Worm (Caenorhabditis elegans): ENCODE data around the gene K07H8.7.

K07H8.7 gene

ce11 chrIV:8283214-8283613, 23.4 kb upstream of the K07H8.7 start:
- no peak for TF ChIP-seq ceh-30 (tag; optimal IDR thresholded peaks at IDR 0.05)
- no peak for TF ChIP-seq pag-3 (tag; optimal IDR thresholded peaks at IDR 0.05; ENCODE audit: borderline replicate concordance)
- no peak for TF ChIP-seq ets-4 (tag; optimal IDR thresholded peaks at IDR 0.05)
- TF ChIP-seq ceh-6 (GFP tag; optimal IDR thresholded peaks at IDR 0.05), result no peak
- TF ChIP-seq eyg-1 (tag; optimal IDR thresholded peaks at IDR 0.05), result no peak
- TF ChIP-seq pha-2 (tag; optimal IDR thresholded peaks at IDR 0.05), result no peak
- no peak for TF ChIP-seq ceh-9 (tag; optimal IDR thresholded peaks at IDR 0.05)
- TF ChIP-seq unc-42 (tag; optimal IDR thresholded peaks at IDR 0.05), result no peak
- no peak for TF ChIP-seq Y22D7AL.16 (tag; optimal IDR thresholded peaks at IDR 0.05)
- no peak for TF ChIP-seq pha-4 (tag; optimal IDR thresholded peaks at IDR 0.05)
- no peak for TF ChIP-seq hlh-6 (tag; optimal IDR thresholded peaks at IDR 0.05)

- TF ChIP-seq ets-4 (tag; optimal IDR thresholded peaks at IDR 0.05) (no peak), ama-1 (optimal IDR thresholded peaks at IDR 0.05) (no peak), elt-2 (tag; optimal IDR thresholded peaks at IDR 0.05) (no peak), K09A11.1 (tag; optimal IDR thresholded peaks at IDR 0.05; ENCODE audit: insufficient read depth) (no peak), ceh-18 (tag; optimal IDR thresholded peaks at IDR 0.05) (no peak), fax-1 (tag; optimal IDR thresholded peaks at IDR 0.05) (no peak), syd-9 (tag; optimal IDR thresholded peaks at IDR 0.05) (no peak), ceh-45 (GFP tag; IDR thresholded peaks at IDR 0.05) (no peak), T23F11.4 (GFP tag; optimal IDR thresholded peaks at IDR 0.05) (no peak), unc-86 (tag; optimal IDR thresholded peaks at IDR 0.05) (no peak), rnt-1 (tag; optimal IDR thresholded peaks at IDR 0.05) (no peak), hlh-30 (tag; optimal IDR thresholded peaks at IDR 0.05; ENCODE audit: insufficient read depth) (no peak), pqm-1 (tag; optimal IDR thresholded peaks at IDR 0.05) (no peak), pax-1 (tag; optimal IDR thresholded peaks at IDR 0.05) (no peak), ceh-19 (GFP tag; optimal IDR thresholded peaks at IDR 0.05) (no peak)
These were observed 16.8 kb upstream of the K07H8.7 start, which contains the start of gene K07H8.12 for ce11 chrIV:8276609-8277008. K07H8.12 (minus strand) TSS chrIV:8276709.

ce11 chrIV:8275232-8275631, 15.4 kb upstream of the K07H8.7 start, which contains the start of gene K07H8.11:
K07H8.11 (minus strand) TSS chrIV:8275332.
- TF ChIP-seq ceh-19 (GFP tag; optimal IDR thresholded peaks at IDR 0.05), result no peak
- no peak for TF ChIP-seq tbx-7 (tag; optimal IDR thresholded peaks at IDR 0.05)
- TF ChIP-seq hlh-13 (GFP tag; optimal IDR thresholded peaks at IDR 0.05), result no peak
- no peak for TF ChIP-seq pat-9 (tag; optimal IDR thresholded peaks at IDR 0.05)

- no peak for TF ChIP-seq unc-42 (tag; optimal IDR thresholded peaks at IDR 0.05)
- TF ChIP-seq ztf-16 (tag; optimal IDR thresholded peaks at IDR 0.05), result no peak
- TF ChIP-seq rnt-1 (tag; optimal IDR thresholded peaks at IDR 0.05), result no peak
- TF ChIP-seq ceh-6 (GFP tag; optimal IDR thresholded peaks at IDR 0.05), result no peak
- TF ChIP-seq nhr-11 (tag; optimal IDR thresholded peaks at IDR 0.05), result no peak
- TF ChIP-seq ceh-34 (tag; optimal IDR thresholded peaks at IDR 0.05), result no peak
- TF ChIP-seq lim-6 (tag; optimal IDR thresholded peaks at IDR 0.05), result no peak
- TF ChIP-seq hlh-6 (tag; optimal IDR thresholded peaks at IDR 0.05), result no peak
- no peak for TF ChIP-seq pat-9 (tag; optimal IDR thresholded peaks at IDR 0.05)
- no peak for TF ChIP-seq nfya-1 (tag; optimal IDR thresholded peaks at IDR 0.05)
- TF ChIP-seq npax-4 (tag; optimal IDR thresholded peaks at IDR 0.05), result no peak
- no peak for TF ChIP-seq che-1 (tag; optimal IDR thresholded peaks at IDR 0.05)
- TF ChIP-seq Y22D7AL.16 (tag; optimal IDR thresholded peaks at IDR 0.05), result no peak
- TF ChIP-seq ceh-18 (tag; optimal IDR thresholded peaks at IDR 0.05), result no peak
- no peak for TF ChIP-seq elt-2 (tag; optimal IDR thresholded peaks at IDR 0.05)
- no peak for TF ChIP-seq K09A11.1 (tag; optimal IDR thresholded peaks at IDR 0.05; ENCODE audit: insufficient read depth)
- no peak for TF ChIP-seq gmeb-2 (tag; optimal IDR thresholded peaks at IDR 0.05)
These were observed 13.5 kb upstream of the K07H8.7 start for ce11 chrIV:8273334-8273733.

Data from whole organism, late embryonic.